Fruit fly (Drosophila melanogaster): ENCODE measurements around the gene comt.

DNA sequence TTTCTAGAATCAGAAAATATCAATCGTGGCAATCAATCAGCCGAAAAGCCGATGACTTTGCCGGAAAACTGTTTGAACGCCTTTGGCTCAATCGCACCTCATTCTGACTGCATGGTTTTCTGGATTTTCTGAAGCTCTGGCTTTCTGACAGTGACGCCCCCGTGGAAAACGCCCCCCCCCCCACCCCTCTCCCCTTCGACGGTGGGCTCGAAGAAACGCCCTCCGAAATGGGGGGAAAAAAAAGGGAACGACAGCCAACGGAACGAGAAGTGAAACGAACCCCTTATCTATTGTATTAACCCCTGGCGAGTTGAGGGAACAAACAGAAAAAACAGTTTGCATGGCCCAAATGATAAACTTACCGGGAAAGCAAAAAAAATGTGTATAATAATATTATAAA lies 10.3 kb upstream of the comt start:
- no peak for TF ChIP-seq Dif (GFP tag; optimal IDR thresholded peaks at IDR 0.05; ENCODE audit: partially characterized antibody)
- no peak for TF ChIP-seq N (GFP tag; optimal IDR thresholded peaks at IDR 0.05)
- TF ChIP-seq Abd-B (GFP tag; optimal IDR thresholded peaks at IDR 0.05): no peak
- TF ChIP-seq ey (GFP tag; optimal IDR thresholded peaks at IDR 0.05): no peak
- TF ChIP-seq sage (GFP tag; optimal IDR thresholded peaks at IDR 0.05): no peak

Data from whole organism, wandering third instar larva.